Fruit fly (Drosophila melanogaster): ENCODE measurements around the gene CG42780.

CG42780 gene

dm6 chrX:7293874-7294559 lies 38.0 kb downstream of the CG42780 start (continued):
- TF ChIP-seq HLHmδ (GFP tag; optimal IDR thresholded peaks at IDR 0.05) (no peak), klu (GFP tag; IDR thresholded peaks at IDR 0.05) (peak; percentile 42; the same call in 1 of the 2 replicates), fd102C (GFP tag; optimal IDR thresholded peaks at IDR 0.05) (peak; percentile 78), wor (GFP tag; IDR thresholded peaks at IDR 0.05) (peak; percentile 88), CG5180 (GFP tag; optimal IDR thresholded peaks at IDR 0.05) (peak; percentile 87), CG9727 (GFP tag; optimal IDR thresholded peaks at IDR 0.05) (peak; percentile 92), tin (GFP tag; optimal IDR thresholded peaks at IDR 0.05) (peak; percentile 70), dmrt99B (tag; optimal IDR thresholded peaks at IDR 0.05) (peak; percentile 95), CG4820 (GFP tag; optimal IDR thresholded peaks at IDR 0.05) (peak; percentile 82), Hr3 (GFP tag; optimal IDR thresholded peaks at IDR 0.05) (peak; percentile 71), mirr (GFP tag; optimal IDR thresholded peaks at IDR 0.05) (no peak), zen (tag; optimal IDR thresholded peaks at IDR 0.05) (peak; percentile 93), CG17568 (GFP tag; optimal IDR thresholded peaks at IDR 0.05) (peak; percentile 87), CG7271 (tag; optimal IDR thresholded peaks at IDR 0.05) (peak; percentile 86), gcm (GFP tag; optimal IDR thresholded peaks at IDR 0.05) (peak; percentile 96), CG11696 (GFP tag; IDR thresholded peaks at IDR 0.05) (peak; percentile 96), CG6765 (GFP tag; optimal IDR thresholded peaks at IDR 0.05) (peak; percentile 53), tna (GFP tag; IDR thresholded peaks at IDR 0.05; ENCODE audit: partially characterized antibody) (no peak), CG11504 (tag; optimal IDR thresholded peaks at IDR 0.05) (peak; percentile 93), MBD-R2 (GFP tag; IDR thresholded peaks at IDR 0.05) (no peak; the same call in 1 of the 2 replicates), jumu (GFP tag; optimal IDR thresholded peaks at IDR 0.05) (peak; percentile 7), CG12942 (GFP tag; optimal IDR thresholded peaks at IDR 0.05) (peak; percentile 49), CG32767 (GFP tag; IDR thresholded peaks at IDR 0.05) (peak; percentile 74), HHEX (GFP tag; optimal IDR thresholded peaks at IDR 0.05) (peak; percentile 82), CG12071 (GFP tag; optimal IDR thresholded peaks at IDR 0.05) (peak; percentile 68), unc-4 (GFP tag; IDR thresholded peaks at IDR 0.05; ENCODE audit: partially characterized antibody) (no peak), Max (GFP tag; optimal IDR thresholded peaks at IDR 0.05) (peak; percentile 82), pzg (GFP tag; optimal IDR thresholded peaks at IDR 0.05) (no peak), CG17802 (tag; optimal IDR thresholded peaks at IDR 0.05) (peak; percentile 70), dati (GFP tag; IDR thresholded peaks at IDR 0.05) (0 out of 2 replicates have a peak, but pooled peaks have one; percentile 42), HmgZ (tag; optimal IDR thresholded peaks at IDR 0.05) (peak; percentile 65), CG11093 (GFP tag; IDR thresholded peaks at IDR 0.05) (peak; percentile 79), CG17612 (GFP tag; IDR thresholded peaks at IDR 0.05) (no peak), Xrp1 (GFP tag; IDR thresholded peaks at IDR 0.05) (peak; percentile 95)

- TF ChIP-seq CG17361 (GFP tag; IDR thresholded peaks at IDR 0.05) (peak; percentile 86), dati (GFP tag; IDR thresholded peaks at IDR 0.05) (peak; percentile 77; the same call in 1 of the 2 replicates), CG8388 (GFP tag; optimal IDR thresholded peaks at IDR 0.05) (peak; percentile 81), jing (GFP tag; optimal IDR thresholded peaks at IDR 0.05) (peak; percentile 89), Hsf (GFP tag; optimal IDR thresholded peaks at IDR 0.05) (peak; percentile 80), wor (GFP tag; IDR thresholded peaks at IDR 0.05) (peak; percentile 85), crc (GFP tag; optimal IDR thresholded peaks at IDR 0.05) (peak; percentile 73), bbx (GFP tag; IDR thresholded peaks at IDR 0.05; ENCODE audit: partially characterized antibody) (no peak), CG13624 (GFP tag; optimal IDR thresholded peaks at IDR 0.05) (peak; percentile 48), Atf-2 (GFP tag; optimal IDR thresholded peaks at IDR 0.05) (peak; percentile 86), Deaf1 (tag; optimal IDR thresholded peaks at IDR 0.05) (peak; percentile 26), eyg (GFP tag; optimal IDR thresholded peaks at IDR 0.05) (peak; percentile 40), shn (GFP tag; optimal IDR thresholded peaks at IDR 0.05) (peak; percentile 83), hbn (GFP tag; IDR thresholded peaks at IDR 0.05; ENCODE audit: partially characterized antibody) (no peak), HLH4C (GFP tag; IDR thresholded peaks at IDR 0.05; ENCODE audit: partially characterized antibody) (no peak), lab (GFP tag; optimal IDR thresholded peaks at IDR 0.05) (peak; percentile 56)
These were observed 38.7 kb downstream of the CG42780 start for dm6 chrX:7293133-7293873.
